Fruit fly (Drosophila melanogaster): ENCODE measurements around the gene sav.
A peak's percentile ranks its signal among the peaks of the same experiment; 100 is the strongest.

Gene sav

DNA sequence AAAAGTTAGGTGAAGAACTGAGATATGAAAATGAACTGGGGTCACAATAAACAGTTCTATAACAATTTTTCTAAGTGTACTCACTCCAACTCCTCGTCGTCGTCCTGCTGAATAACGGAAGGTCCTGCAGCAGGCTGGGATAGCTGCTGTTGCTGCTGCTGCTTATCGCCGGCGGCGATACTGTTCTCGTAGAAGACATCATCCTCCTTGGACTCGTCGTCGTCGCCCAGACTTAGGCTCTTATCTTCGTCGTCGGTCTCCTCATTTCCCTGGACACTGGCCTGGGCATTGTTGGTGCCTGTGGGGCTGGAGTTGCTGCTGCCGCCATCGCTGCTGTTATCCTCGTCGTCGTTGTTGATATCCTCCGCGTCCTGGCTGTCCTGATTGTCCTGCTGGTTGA is 20.2 kb upstream of the sav start:
- 0 out of 3 replicates have a peak, but pooled peaks have one; percentile 22 for TF ChIP-seq row (GFP tag; IDR thresholded peaks at IDR 0.05)
- TF ChIP-seq CG14014 (GFP tag; IDR thresholded peaks at IDR 0.05): no peak
- no peak for TF ChIP-seq CG6689 (GFP tag; IDR thresholded peaks at IDR 0.05)
- peak; percentile 90 for TF ChIP-seq Ets65A (GFP tag)

DNA sequence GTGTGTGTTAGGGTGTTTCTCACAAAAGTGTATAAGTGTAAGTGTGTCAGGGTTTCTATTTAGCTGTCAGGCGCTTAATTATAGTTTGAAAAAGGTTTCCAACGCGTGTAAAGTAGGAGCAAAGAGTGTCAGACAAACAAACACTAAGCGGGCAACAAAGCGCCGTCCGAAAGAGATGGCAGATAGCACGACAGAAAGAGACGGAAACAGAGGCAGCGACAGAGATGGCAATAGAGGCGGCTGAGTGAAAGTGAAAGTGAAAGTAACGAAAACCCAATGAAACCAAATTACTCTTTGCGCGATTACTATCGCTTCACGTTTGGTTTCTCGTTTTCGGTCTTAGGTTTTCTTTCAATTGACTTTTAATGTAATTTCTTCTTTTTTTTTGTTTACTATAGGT is 13.4 kb upstream of the sav start:
- TF ChIP-seq Blimp-1 (GFP tag; optimal IDR thresholded peaks at IDR 0.05) (peak; percentile 77), Hr51 (GFP tag; optimal IDR thresholded peaks at IDR 0.05) (no peak), CG10321 (GFP tag; IDR thresholded peaks at IDR 0.05) (peak; percentile 67)

DNA sequence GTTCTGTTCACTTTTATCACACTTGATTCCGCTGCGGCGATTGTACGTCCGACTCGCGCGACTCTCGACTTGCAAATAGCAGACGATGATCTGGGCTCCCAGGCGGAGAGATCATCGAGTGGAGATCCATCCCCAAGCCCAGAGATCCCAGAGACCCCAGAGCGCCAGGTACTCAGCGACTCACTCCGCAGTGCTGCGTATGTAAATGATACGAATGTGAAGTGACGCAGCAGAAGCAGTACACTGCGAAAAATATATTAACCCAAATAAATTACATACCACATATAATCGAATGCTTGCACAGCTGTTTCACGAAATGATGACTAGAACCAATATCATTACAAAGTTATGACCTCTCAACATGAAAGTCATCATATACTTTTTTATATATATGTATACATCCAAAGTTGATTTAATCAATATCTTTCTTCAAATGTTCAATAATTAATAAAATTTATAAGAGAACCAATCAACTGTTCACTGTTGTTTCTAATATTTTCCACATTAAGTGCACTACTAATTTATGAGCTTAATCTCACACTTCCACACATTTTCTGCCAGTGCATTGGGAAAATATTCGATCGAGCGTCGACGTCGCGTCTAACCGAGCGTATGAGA is 6.2 kb upstream of the sav start, which contains the start of gene CG17111:
Gene CG17111 (minus strand): TSS at position 51 of the 618 bp plus-strand sequence.
- no peak for TF ChIP-seq hkb (optimal IDR thresholded peaks at IDR 0.05)
- TF ChIP-seq hkb (GFP tag; IDR thresholded peaks at IDR 0.05): peak; percentile 38; the same call in 1 of the 2 replicates
- peak; percentile 29 for TF ChIP-seq CG3281 (GFP tag; optimal IDR thresholded peaks at IDR 0.05)
- TF ChIP-seq sim (GFP tag; IDR thresholded peaks at IDR 0.05): no peak
- 0 out of 3 replicates have a peak, but pooled peaks have one; percentile 12 for TF ChIP-seq CG11695 (GFP tag; IDR thresholded peaks at IDR 0.05)
- peak; percentile 52 for TF ChIP-seq CG15269 (tag; optimal IDR thresholded peaks at IDR 0.05)
- no peak for TF ChIP-seq maf-S (GFP tag; optimal IDR thresholded peaks at IDR 0.05)
- TF ChIP-seq HmgZ (tag; optimal IDR thresholded peaks at IDR 0.05): no peak
- no peak for TF ChIP-seq CG2712 (tag; optimal IDR thresholded peaks at IDR 0.05)
- TF ChIP-seq CG7839 (tag; optimal IDR thresholded peaks at IDR 0.05): peak; percentile 59
- no peak for TF ChIP-seq CG17912 (GFP tag; optimal IDR thresholded peaks at IDR 0.05)
- TF ChIP-seq ind (GFP tag; optimal IDR thresholded peaks at IDR 0.05): peak; percentile 47
- no peak for TF ChIP-seq C15 (GFP tag; IDR thresholded peaks at IDR 0.05)
- TF ChIP-seq CG8388 (GFP tag; optimal IDR thresholded peaks at IDR 0.05): peak; percentile 42
- peak in 1 of 2 experiments; percentile 53 for TF ChIP-seq dpn (GFP tag; optimal IDR thresholded peaks at IDR 0.05)
- no peak for TF ChIP-seq Myb (GFP tag; optimal IDR thresholded peaks at IDR 0.05)
- TF ChIP-seq ap (GFP tag; IDR thresholded peaks at IDR 0.05): no peak
- no peak for TF ChIP-seq chinmo (GFP tag; IDR thresholded peaks at IDR 0.05; ENCODE audit: partially characterized antibody)
- TF ChIP-seq Ptx1 (GFP tag; IDR thresholded peaks at IDR 0.05): peak; percentile 46
- TF ChIP-seq mirr (GFP tag; optimal IDR thresholded peaks at IDR 0.05): no peak
- peak; percentile 66 for TF ChIP-seq lmd (GFP tag; IDR thresholded peaks at IDR 0.05)
- TF ChIP-seq CG31388 (GFP tag; optimal IDR thresholded peaks at IDR 0.05): no peak
- TF ChIP-seq MTF-1 (GFP tag; optimal IDR thresholded peaks at IDR 0.05; ENCODE audit: borderline replicate concordance): no peak
- TF ChIP-seq gce (GFP tag; IDR thresholded peaks at IDR 0.05): no peak
- no peak for TF ChIP-seq pros (GFP tag; optimal IDR thresholded peaks at IDR 0.05)
- peak; percentile 57 for TF ChIP-seq CG30403 (GFP tag; optimal IDR thresholded peaks at IDR 0.05)
- TF ChIP-seq TFAM (GFP tag; optimal IDR thresholded peaks at IDR 0.05): no peak
- no peak for TF ChIP-seq ftz-f1 (GFP tag; optimal IDR thresholded peaks at IDR 0.05)
- TF ChIP-seq Hr51 (GFP tag; optimal IDR thresholded peaks at IDR 0.05): peak in 1 of 2 experiments; percentile 71
- peak; percentile 66 for TF ChIP-seq CG7556 (GFP tag; optimal IDR thresholded peaks at IDR 0.05)
- TF ChIP-seq Usf (GFP tag; optimal IDR thresholded peaks at IDR 0.05): no peak
- TF ChIP-seq sisA (GFP tag; IDR thresholded peaks at IDR 0.05): no peak
- no peak for TF ChIP-seq D19A (tag; optimal IDR thresholded peaks at IDR 0.05)
- TF ChIP-seq CG12391 (tag; optimal IDR thresholded peaks at IDR 0.05): peak; percentile 46
- no peak for TF ChIP-seq CG3726 (GFP tag; IDR thresholded peaks at IDR 0.05)
- TF ChIP-seq lola (GFP tag; optimal IDR thresholded peaks at IDR 0.05): no peak
- no peak for TF ChIP-seq D (optimal IDR thresholded peaks at IDR 0.05)
- peak; percentile 27 for TF ChIP-seq D (GFP tag; optimal IDR thresholded peaks at IDR 0.05)
- TF ChIP-seq Hmx (GFP tag; optimal IDR thresholded peaks at IDR 0.05): no peak
- TF ChIP-seq esg (GFP tag; conservative IDR thresholded peaks at IDR 0.05): peak; percentile 24; the same call in 1 of the 2 replicates
- TF ChIP-seq prd (optimal IDR thresholded peaks at IDR 0.05): no peak
- TF ChIP-seq prd (GFP tag; IDR thresholded peaks at IDR 0.05): 0 out of 3 replicates have a peak, but pooled peaks have one; percentile 19
